Worm (Caenorhabditis elegans) whole organism, L4/young adult: ENCODE measurements around the gene R05D3.8.
"Not testable (repeated sequence)": the region's sequence is repeated elsewhere in the genome, so short reads cannot be mapped to it uniquely, and the experiment has no call there.

Experiments used
- W03F9.2 ChIP-seq: fragments of 150-350 bp; optimal IDR thresholded peaks from 2 replicates; lab custom pipeline; 2014; ENCODE audit warnings: missing biosample characterization, missing genetic modification characterization
- dao-5 ChIP-seq: sonication (generic microtip); optimal IDR thresholded peaks from 2 replicates; lab custom pipeline; 2016; ENCODE audit warnings: missing genotype, missing genetic modification characterization, moderate library complexity, missing compliant biosample characterization
- him-1 ChIP-seq: sonication (generic microtip); optimal IDR thresholded peaks from 2 replicates; lab custom pipeline; 2016; ENCODE audit warnings: missing genotype, missing genetic modification reagents, missing genetic modification characterization, missing compliant biosample characterization

The R05D3.8 gene

DNA sequence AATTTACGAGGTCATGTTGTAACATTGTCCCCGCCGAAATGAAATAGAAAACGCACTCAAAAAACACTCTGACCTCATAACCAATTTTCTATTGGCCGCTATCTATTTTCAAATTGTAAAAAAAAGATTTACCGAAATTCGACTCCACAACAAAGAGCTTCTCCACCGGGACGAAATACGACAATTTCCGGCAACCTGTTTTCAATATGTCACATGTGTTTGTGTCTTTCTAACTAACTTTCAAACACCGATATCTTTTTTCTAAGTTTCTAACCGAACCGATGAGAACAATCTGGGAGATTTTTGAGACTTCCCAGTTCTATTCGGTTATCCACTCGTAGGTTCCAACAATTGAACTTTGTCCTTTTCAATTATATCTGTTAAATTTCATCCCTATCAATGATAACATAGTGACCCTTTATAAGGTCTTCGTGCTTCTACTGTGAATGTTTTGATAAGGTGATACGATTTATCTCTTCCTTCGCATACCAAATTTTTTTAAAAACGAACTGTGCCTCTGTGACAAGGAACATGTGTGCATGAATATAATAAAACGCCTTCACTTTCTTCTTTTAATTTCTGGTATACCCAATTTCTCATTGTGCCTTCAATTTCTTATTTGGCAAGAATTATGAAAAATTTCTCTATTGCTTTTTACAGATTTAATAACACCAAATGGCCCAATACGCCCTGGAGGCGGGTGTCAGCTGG, 13.6 kb upstream of the R05D3.8 start, which contains the start of gene lmbr-1:
Gene lmbr-1 (plus strand): TSS at position 661 of the 711 bp plus-strand sequence.
- no peak for TF ChIP-seq W03F9.2 (tag; lab: Kevin White, UChicago)
- no peak for TF ChIP-seq dao-5

ce11 chrIII:8370846-8371257, 12.7 kb upstream of the R05D3.8 start:
- TF ChIP-seq him-1 (tag; lab: Kevin White, UChicago) (no peak), dao-5 (no peak), W03F9.2 (tag; lab: Kevin White, UChicago) (peak; percentile 26)

DNA sequence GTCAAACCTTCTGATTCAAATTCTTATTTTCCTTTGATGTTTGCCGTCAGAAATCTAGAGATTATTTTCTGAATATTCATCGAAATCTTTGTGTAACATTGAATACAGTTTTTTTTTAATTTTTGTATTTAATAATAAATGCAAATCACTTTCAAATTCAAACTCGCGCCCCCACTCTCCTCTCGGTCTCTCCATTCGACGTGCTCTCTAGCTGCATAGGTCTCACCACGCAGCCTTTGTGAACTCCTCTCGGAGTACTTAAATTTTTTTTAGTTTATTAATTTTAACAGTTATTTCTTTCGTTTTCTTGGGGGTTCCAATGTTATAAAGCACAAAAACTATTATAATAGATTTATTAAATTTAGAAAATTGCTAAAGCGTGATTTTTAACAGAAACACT, 12.1 kb upstream of the R05D3.8 start:
- TF ChIP-seq him-1 (tag; lab: Kevin White, UChicago) = no peak
- no peak for TF ChIP-seq W03F9.2 (tag; lab: Kevin White, UChicago)
- no peak for TF ChIP-seq dao-5

ce11 chrIII:8369172-8369571, 11.0 kb upstream of the R05D3.8 start:
- TF ChIP-seq dao-5 (no peak), W03F9.2 (tag; lab: Kevin White, UChicago) (no peak), him-1 (tag; lab: Kevin White, UChicago) (no peak)

- TF ChIP-seq him-1 (tag; lab: Kevin White, UChicago) (no peak), W03F9.2 (tag; lab: Kevin White, UChicago) (no peak), dao-5 (no peak)
These were observed 10.5 kb upstream of the R05D3.8 start, which contains the start of gene R05D3.9 for ce11 chrIII:8368619-8369018. TSS of gene R05D3.9 (minus strand) at chrIII:8368719.

DNA sequence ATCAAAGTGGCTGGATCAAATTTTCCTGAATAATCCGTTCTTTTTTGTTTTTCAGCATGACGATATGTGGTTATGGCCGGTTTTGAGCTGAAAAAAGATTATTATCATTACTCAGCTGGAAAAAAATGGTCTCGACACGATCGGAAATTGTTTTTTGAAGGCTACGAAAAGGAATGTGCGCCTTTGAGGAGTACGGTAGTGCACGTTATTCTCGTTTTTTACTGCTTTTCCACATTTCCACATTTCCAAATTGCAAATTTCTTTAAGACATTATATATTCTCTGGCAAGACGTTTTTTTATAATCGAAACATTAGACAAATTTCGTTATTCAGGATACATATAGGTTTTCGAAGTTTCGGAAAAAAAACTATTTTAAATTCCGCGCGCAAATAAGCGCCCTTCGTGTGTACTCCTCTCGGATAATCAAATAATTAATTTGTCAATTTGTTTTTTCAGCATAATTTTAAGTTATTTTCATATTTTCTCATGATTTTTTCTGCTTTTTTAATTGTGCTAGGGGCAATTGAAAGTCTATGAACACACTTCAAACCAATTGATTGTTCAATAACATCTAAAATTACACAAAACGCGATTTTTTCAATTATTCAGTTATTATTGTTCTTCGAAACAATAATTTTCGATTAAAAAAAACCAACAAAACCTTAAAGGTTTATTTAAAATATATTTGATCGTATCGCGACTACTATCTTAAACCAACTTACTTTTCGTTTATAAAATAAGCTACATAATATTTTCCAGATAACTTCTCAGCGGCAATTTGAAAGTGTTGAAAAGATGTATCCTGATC, 5.3 kb upstream of the R05D3.8 start, which contains the start of gene R05D3.3:
Gene R05D3.3 (plus strand): TSS at position 759 of the 809 bp plus-strand sequence.
- no peak for TF ChIP-seq W03F9.2 (tag; lab: Kevin White, UChicago)

DNA sequence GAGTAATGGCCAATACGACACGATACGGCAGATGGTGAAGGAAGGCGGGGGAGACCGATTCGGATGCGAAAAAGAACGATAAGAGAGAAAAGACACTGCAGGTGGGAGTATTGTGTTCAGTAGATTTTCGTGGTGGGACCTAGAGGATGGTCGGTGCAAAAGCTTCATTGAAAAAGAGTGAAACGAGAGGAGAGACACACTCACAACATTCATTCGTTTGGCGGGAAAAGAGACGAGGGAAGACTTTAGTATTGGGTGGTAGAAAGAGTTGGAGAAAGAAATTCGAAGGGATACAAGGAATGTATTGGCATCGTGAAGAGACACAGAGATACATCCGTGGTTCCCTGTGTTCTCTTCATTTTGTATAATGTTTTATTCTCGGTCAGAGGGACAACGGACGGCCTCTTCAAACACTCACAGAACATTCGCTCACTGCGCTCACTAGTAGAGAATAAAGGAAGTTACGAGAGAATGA, 1.7 kb downstream of the R05D3.8 start:
- peak; percentile 46 for TF ChIP-seq W03F9.2 (tag; lab: Kevin White, UChicago)
- TF ChIP-seq dao-5 = no peak

DNA sequence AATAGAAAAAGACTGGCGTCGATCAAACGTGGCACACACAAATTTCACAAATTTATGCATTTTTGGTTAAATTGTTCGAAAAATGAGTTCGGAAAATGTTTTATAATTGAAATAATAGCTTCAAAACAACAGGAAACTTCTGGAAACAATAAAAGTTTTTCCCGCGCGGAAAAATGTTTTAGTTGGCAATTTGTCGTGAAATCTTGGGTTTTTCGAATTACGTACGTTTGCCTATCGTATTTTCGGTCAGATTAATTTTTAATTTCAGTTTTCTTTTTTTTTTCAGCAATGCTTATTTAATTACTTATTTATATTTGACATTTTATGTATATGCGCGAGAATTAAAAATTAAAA, 2.7 kb downstream of the R05D3.8 start:
- TF ChIP-seq him-1 (tag; lab: Kevin White, UChicago) (no peak), W03F9.2 (tag; lab: Kevin White, UChicago) (no peak), dao-5 (no peak)

- TF ChIP-seq dao-5 (no peak), W03F9.2 (tag; lab: Kevin White, UChicago) (no peak), him-1 (tag; lab: Kevin White, UChicago) (peak; percentile 17)
These were observed 3.3 kb downstream of the R05D3.8 start, which contains the start of gene unc-116 for ce11 chrIII:8354644-8355461. TSS of gene unc-116 (minus strand) at chrIII:8355174.

DNA sequence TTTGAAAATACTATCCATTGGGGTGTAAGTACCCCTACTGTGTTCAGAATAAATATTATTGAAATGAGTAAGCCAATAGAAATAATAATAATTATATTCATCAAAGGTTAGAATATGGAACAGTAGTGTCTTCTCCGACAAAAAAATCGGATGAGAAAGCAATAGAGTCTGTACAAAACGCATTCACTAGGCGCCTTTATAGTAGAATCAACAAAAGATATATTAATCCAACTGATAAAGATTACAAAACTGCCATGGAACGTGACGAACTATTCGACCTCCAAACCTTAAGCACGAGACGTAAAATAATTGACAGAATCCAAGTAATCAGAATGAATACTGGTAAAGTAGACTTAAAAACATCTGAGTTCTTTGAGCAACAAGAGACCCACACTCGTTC, 10.3 kb downstream of the R05D3.8 start, which contains the start of gene clc-29:
Gene clc-29 (minus strand): TSS at position 101 of the 400 bp plus-strand sequence.
- TF ChIP-seq W03F9.2 (tag; lab: Kevin White, UChicago); dao-5; him-1 (tag; lab: Kevin White, UChicago): not testable (repeated sequence)

ce11 chrIII:8344283-8344682, 13.8 kb downstream of the R05D3.8 start, which contains the start of gene ZC262.7:
TSS of gene ZC262.7 (minus strand) at chrIII:8344336.
- not testable (repeated sequence) for TF ChIP-seq dao-5; W03F9.2 (tag; lab: Kevin White, UChicago); him-1 (tag; lab: Kevin White, UChicago)

DNA sequence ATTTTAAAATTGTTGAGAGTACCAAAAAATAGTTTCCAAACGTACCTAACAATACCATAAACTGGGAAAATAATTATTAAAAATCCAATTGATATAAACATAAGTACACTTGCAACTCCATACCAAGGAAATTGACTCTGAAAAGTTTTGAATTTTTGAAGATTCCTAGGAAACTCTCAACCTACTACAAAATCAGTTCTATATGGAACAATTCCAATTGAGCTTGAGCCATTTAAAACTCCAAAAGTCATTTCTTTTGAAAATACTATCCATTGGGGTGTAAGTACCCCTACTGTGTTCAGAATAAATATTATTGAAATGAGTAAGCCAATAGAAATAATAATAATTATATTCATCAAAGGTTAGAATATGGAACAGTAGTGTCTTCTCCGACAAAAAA, 18.8 kb downstream of the R05D3.8 start, which contains the start of gene clc-28:
Gene clc-28 (minus strand): TSS at position 101 of the 400 bp plus-strand sequence.
- not testable (repeated sequence) for TF ChIP-seq dao-5; him-1 (tag; lab: Kevin White, UChicago); W03F9.2 (tag; lab: Kevin White, UChicago)

- no peak for TF ChIP-seq W03F9.2 (tag; lab: Kevin White, UChicago)
- TF ChIP-seq dao-5 = no peak
- TF ChIP-seq him-1 (tag; lab: Kevin White, UChicago) = no peak
These were observed 23.7 kb downstream of the R05D3.8 start, which contains the start of gene ZC262.4 for ce11 chrIII:8334432-8334831. TSS of gene ZC262.4 (minus strand) at chrIII:8334532.
